Fruit fly (Drosophila melanogaster) S2 (cell line): ENCODE results near the gene Eip63E.

ENCODE experiments used
- CG8478 ChIP-seq: fragments of >200 bp; optimal IDR thresholded peaks from 2 replicates; lab custom pipeline; 2018
- CTCF ChIP-seq, 2 experiments: fragments of >200 bp; optimal IDR thresholded peaks; 2 replicates each; lab custom pipeline; 2018

DNA sequence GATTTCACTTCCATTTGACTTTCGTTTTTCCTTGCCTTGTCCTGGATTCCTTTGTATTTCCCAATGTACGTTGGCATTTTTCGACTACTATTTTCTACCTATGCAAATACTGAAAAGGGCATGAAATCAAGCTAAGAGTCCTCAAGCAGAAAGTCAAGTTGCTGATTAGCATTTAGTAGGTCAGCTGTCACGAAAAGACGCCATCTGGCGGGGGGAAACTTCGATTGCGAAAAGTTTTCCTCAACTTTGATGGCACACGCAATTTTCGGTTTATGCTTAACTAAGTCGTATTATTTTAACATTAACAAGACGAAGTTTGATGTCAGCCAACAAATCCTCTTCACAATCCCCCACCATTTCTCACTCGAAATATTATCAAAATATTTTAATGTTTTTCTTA, 80.8 kb downstream of the Eip63E start:
- no peak for TF ChIP-seq CG8478 (lab: Kevin White, UChicago)
- TF ChIP-seq CTCF (optimal IDR thresholded peaks at IDR 0.05; lab: Kevin White, UChicago): peak; percentile 72 to 73
